Worm (Caenorhabditis elegans) whole organism, mixed stage, embryonic: Measurements from ENCODE around the gene F35H10.3.
"Not testable (repeated sequence)": the region's sequence is repeated elsewhere in the genome, so short reads cannot be mapped to it uniquely, and the experiment has no call there.

Source experiments
- bed-3 ChIP-seq: fragments of 200-800 bp; sonication (Bioruptor generic); optimal IDR thresholded peaks from 3 replicates; lab custom pipeline; 2018; ENCODE audit warnings: mild to moderate bottlenecking, missing genetic modification characterization, moderate library complexity, missing compliant biosample characterization
- blmp-1 ChIP-seq: fragments of 150-350 bp; optimal IDR thresholded peaks from 2 replicates; lab custom pipeline; 2014; ENCODE audit warnings: missing biosample characterization, missing genetic modification characterization
- ceh-39 ChIP-seq: fragments of 150-350 bp; optimal IDR thresholded peaks from 2 replicates; lab custom pipeline; 2014; ENCODE audit warnings: missing biosample characterization, missing genetic modification characterization
- ceh-43 ChIP-seq: fragments of 200-800 bp; sonication (Bioruptor generic); optimal IDR thresholded peaks from 2 replicates; lab custom pipeline; 2018; ENCODE audit warnings: mild to moderate bottlenecking, missing genetic modification characterization, moderate library complexity, missing compliant biosample characterization
- ceh-83 ChIP-seq: fragments of 200-800 bp; sonication (Bioruptor generic); optimal IDR thresholded peaks from 2 replicates; lab custom pipeline; 2018; ENCODE audit warnings: mild to moderate bottlenecking, missing genetic modification characterization, missing compliant biosample characterization
- ces-1 ChIP-seq: fragments of 150-350 bp; optimal IDR thresholded peaks from 2 replicates; lab custom pipeline; 2014; ENCODE audit warnings: missing biosample characterization, missing genetic modification reagents, missing genetic modification characterization
- drap-1 ChIP-seq: fragments of 200-800 bp; sonication (Bioruptor generic); optimal IDR thresholded peaks from 3 replicates; lab custom pipeline; 2018; ENCODE audit warnings: mild to moderate bottlenecking, missing genetic modification characterization, missing compliant biosample characterization
- elt-1 ChIP-seq: sonication (generic microtip); optimal IDR thresholded peaks from 2 replicates; lab custom pipeline; 2017; ENCODE audit warnings: missing genetic modification characterization, mild to moderate bottlenecking, missing compliant biosample characterization, antibody characterized with exemption, moderate library complexity, borderline replicate concordance; ENCODE audit not compliant: insufficient read depth
- elt-3 ChIP-seq: fragments of 150-350 bp; optimal IDR thresholded peaks from 2 replicates; lab custom pipeline; 2014; ENCODE audit warnings: missing biosample characterization, missing genetic modification characterization
- ham-2 ChIP-seq: fragments of 200-800 bp; sonication (Bioruptor generic); optimal IDR thresholded peaks from 2 replicates; lab custom pipeline; 2018; ENCODE audit warnings: mild to moderate bottlenecking, missing genetic modification characterization, missing compliant biosample characterization
- hlh-1 ChIP-seq: fragments of 150-350 bp; optimal IDR thresholded peaks from 2 replicates; lab custom pipeline; 2014; ENCODE audit warnings: missing biosample characterization, missing genetic modification reagents, missing genetic modification characterization
- lin-13 ChIP-seq: fragments of 150-350 bp; optimal IDR thresholded peaks from 2 replicates; lab custom pipeline; 2014; ENCODE audit warnings: missing biosample characterization, missing genetic modification characterization
- lin-32 ChIP-seq: fragments of 200-800 bp; sonication (Bioruptor generic); optimal IDR thresholded peaks from 2 replicates; lab custom pipeline; 2018; ENCODE audit warnings: mild to moderate bottlenecking, missing genetic modification characterization, missing compliant biosample characterization
- lsy-2 ChIP-seq: fragments of 150-350 bp; optimal IDR thresholded peaks from 2 replicates; lab custom pipeline; 2014; ENCODE audit warnings: missing biosample characterization, missing genetic modification characterization
- mab-5 ChIP-seq: fragments of 150-350 bp; optimal IDR thresholded peaks from 2 replicates; lab custom pipeline; 2014; ENCODE audit warnings: missing biosample characterization, missing genetic modification characterization
- mep-1 ChIP-seq: fragments of 150-350 bp; optimal IDR thresholded peaks from 2 replicates; lab custom pipeline; 2017; ENCODE audit warnings: missing biosample characterization, missing genetic modification reagents, missing genetic modification characterization, inconsistent platforms
- mls-2 ChIP-seq: sonication (generic microtip); optimal IDR thresholded peaks from 2 replicates; lab custom pipeline; 2016; ENCODE audit warnings: mild to moderate bottlenecking, missing genetic modification characterization, moderate library complexity, missing compliant biosample characterization
- nhr-2 ChIP-seq: fragments of 150-350 bp; optimal IDR thresholded peaks from 2 replicates; lab custom pipeline; 2014; ENCODE audit warnings: missing biosample characterization, missing genetic modification characterization
- nhr-237 ChIP-seq: fragments of 150-350 bp; optimal IDR thresholded peaks from 2 replicates; lab custom pipeline; 2014; ENCODE audit warnings: missing biosample characterization, missing genetic modification characterization
- nhr-28 ChIP-seq: fragments of 150-350 bp; optimal IDR thresholded peaks from 2 replicates; lab custom pipeline; 2014; ENCODE audit warnings: missing biosample characterization, missing genetic modification characterization
- nhr-76 ChIP-seq: sonication (generic microtip); optimal IDR thresholded peaks from 2 replicates; lab custom pipeline; 2017; ENCODE audit warnings: missing biosample characterization, missing genetic modification characterization
- pha-4 ChIP-seq: fragments of 150-350 bp; optimal IDR thresholded peaks from 2 replicates; lab custom pipeline; 2018; ENCODE audit warnings: missing biosample characterization, missing genetic modification reagents, missing genetic modification characterization
- snpc-4 ChIP-seq: fragments of 150-350 bp; optimal IDR thresholded peaks from 2 replicates; lab custom pipeline; 2014; ENCODE audit warnings: missing biosample characterization, missing genetic modification characterization
- sptf-1 ChIP-seq: sonication (generic microtip); optimal IDR thresholded peaks from 2 replicates; lab custom pipeline; 2017; ENCODE audit warnings: mild to moderate bottlenecking, missing genetic modification characterization, moderate library complexity, missing compliant biosample characterization
- tbx-8 ChIP-seq: fragments of 200-800 bp; sonication (Bioruptor generic); optimal IDR thresholded peaks from 2 replicates; lab custom pipeline; 2018; ENCODE audit warnings: mild to moderate bottlenecking, missing genetic modification characterization, moderate library complexity, missing compliant biosample characterization
- unc-120 ChIP-seq: sonication (generic microtip); optimal IDR thresholded peaks from 2 replicates; lab custom pipeline; 2017; ENCODE audit warnings: missing genetic modification characterization, missing compliant biosample characterization; ENCODE audit not compliant: poor library complexity, severe bottlenecking
- unc-62 ChIP-seq: fragments of 150-350 bp; optimal IDR thresholded peaks from 2 replicates; lab custom pipeline; 2014; ENCODE audit warnings: missing biosample characterization, missing genetic modification reagents, missing genetic modification characterization
- zip-8 ChIP-seq: fragments of 150-350 bp; optimal IDR thresholded peaks from 2 replicates; lab custom pipeline; 2014; ENCODE audit warnings: missing biosample characterization, missing genetic modification characterization
- ztf-11 ChIP-seq: fragments of 150-350 bp; optimal IDR thresholded peaks from 2 replicates; lab custom pipeline; 2014; ENCODE audit warnings: missing biosample characterization, missing genetic modification characterization

F35H10.3 gene

ce11 chrIV:8348073-8348472 lies 22.3 kb downstream of the F35H10.3 start, which contains the start of gene F17E9.4:
Gene F17E9.4, plus strand, starts transcription at chrIV:8348373.
- TF ChIP-seq snpc-4 (tag; lab: Kevin White, UChicago) = no peak
- no peak for TF ChIP-seq unc-120
- no peak for TF ChIP-seq elt-3
- TF ChIP-seq, all 35 proteins: peak for 0

ce11 chrIV:8352036-8352435 lies 26.3 kb downstream of the F35H10.3 start, which contains the start of gene F17E9.16:
Gene F17E9.16, plus strand, starts transcription at chrIV:8352336.
- TF ChIP-seq nhr-76 (tag; lab: Kevin White, UChicago); unc-120; snpc-4 (tag; lab: Kevin White, UChicago): not testable (repeated sequence)

ce11 chrIV:8354572-8354971 lies 28.8 kb downstream of the F35H10.3 start, which contains the start of gene F17E9.3:
Gene F17E9.3, plus strand, starts transcription at chrIV:8354872.
- TF ChIP-seq nhr-76 (tag; lab: Kevin White, UChicago) (no peak), ceh-39 (no peak), blmp-1 (tag; lab: Kevin White, UChicago) (no peak), ztf-11 (tag; lab: Kevin White, UChicago) (no peak), zip-8 (no peak), unc-62 (GFP tag; lab: Kevin White, UChicago) (no peak), lin-13 (tag; lab: Kevin White, UChicago) (no peak), ceh-43 (GFP tag; lab: Kevin White, UChicago) (no peak), lsy-2 (tag; lab: Kevin White, UChicago) (no peak), nhr-28 (tag; lab: Kevin White, UChicago) (no peak), nhr-2 (no peak), ham-2 (GFP tag; lab: Kevin White, UChicago) (no peak), lin-32 (GFP tag; lab: Kevin White, UChicago) (no peak), mab-5 (no peak), snpc-4 (tag; lab: Kevin White, UChicago) (no peak), mls-2 (no peak), elt-3 (no peak), bed-3 (GFP tag; lab: Kevin White, UChicago) (no peak)

DNA sequence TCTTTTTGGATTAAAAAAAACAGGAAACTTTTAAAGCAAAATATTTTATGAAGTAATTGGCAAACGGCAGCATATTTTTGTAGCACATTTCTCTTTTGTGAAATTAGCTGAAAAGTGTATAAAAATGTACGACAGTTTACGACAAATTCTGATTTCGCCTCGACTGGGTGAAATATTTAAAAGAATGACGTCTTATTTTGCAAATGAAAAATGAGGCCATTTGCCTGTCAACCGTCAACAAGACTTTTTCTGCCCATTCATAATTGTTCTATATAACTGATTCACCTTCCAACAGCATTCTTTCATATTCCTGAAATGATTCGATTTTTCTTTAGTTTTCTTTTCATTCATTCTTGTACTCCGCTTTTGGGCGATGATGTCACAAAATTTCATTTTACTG lies 29.8 kb downstream of the F35H10.3 start, which contains the start of the genes F17E9.2 and col-116:
Gene F17E9.2, plus strand, starts transcription at position 301 of the 400 bp plus-strand sequence.
Gene col-116, plus strand, starts transcription at position 315 of the 400 bp plus-strand sequence.
- no peak for TF ChIP-seq drap-1 (GFP tag; lab: Kevin White, UChicago)
- no peak for TF ChIP-seq nhr-76 (tag; lab: Kevin White, UChicago)
- no peak for TF ChIP-seq elt-1 (tag; lab: Kevin White, UChicago)
- TF ChIP-seq elt-3 = no peak
- TF ChIP-seq nhr-237 = no peak
- no peak for TF ChIP-seq tbx-8 (GFP tag; lab: Kevin White, UChicago)
- no peak for TF ChIP-seq unc-120
- TF ChIP-seq hlh-1 (tag; lab: Kevin White, UChicago) = no peak
- no peak for TF ChIP-seq lin-32 (GFP tag; lab: Kevin White, UChicago)
- TF ChIP-seq ces-1 (GFP tag; lab: Kevin White, UChicago) = no peak
- no peak for TF ChIP-seq snpc-4 (tag; lab: Kevin White, UChicago)
- no peak for TF ChIP-seq ztf-11 (tag; lab: Kevin White, UChicago)
- TF ChIP-seq ceh-83 (GFP tag; lab: Kevin White, UChicago) = no peak
- no peak for TF ChIP-seq nhr-28 (tag; lab: Kevin White, UChicago)
- TF ChIP-seq sptf-1 (tag; lab: Kevin White, UChicago) = no peak
- TF ChIP-seq mls-2 = no peak
- no peak for TF ChIP-seq pha-4

ce11 chrIV:8357299-8357698 lies 31.5 kb downstream of the F35H10.3 start:
- no peak for TF ChIP-seq lin-13 (tag; lab: Kevin White, UChicago)
- no peak for TF ChIP-seq mls-2
- no peak for TF ChIP-seq nhr-76 (tag; lab: Kevin White, UChicago)
- no peak for TF ChIP-seq lsy-2 (tag; lab: Kevin White, UChicago)
- no peak for TF ChIP-seq mep-1 (tag; lab: Kevin White, UChicago)
- TF ChIP-seq hlh-1 (tag; lab: Kevin White, UChicago) = no peak
- no peak for TF ChIP-seq lin-32 (GFP tag; lab: Kevin White, UChicago)
- TF ChIP-seq ceh-83 (GFP tag; lab: Kevin White, UChicago) = no peak
- TF ChIP-seq ceh-39 = no peak
- no peak for TF ChIP-seq ces-1 (GFP tag; lab: Kevin White, UChicago)
- no peak for TF ChIP-seq ztf-11 (tag; lab: Kevin White, UChicago)
